Worm (Caenorhabditis elegans) whole organism, L1 larva: ENCODE results near the gene Y75B8A.44.

Experiments used
- ama-1 ChIP-seq: fragments of 150-350 bp; optimal IDR thresholded peaks from 2 replicates; lab custom pipeline; 2014
- elt-3 ChIP-seq, 6 experiments: fragments of 150-350 bp in 1 of 6; sonication (generic microtip); optimal IDR thresholded peaks; 2 replicates each; lab custom pipeline; 2017 to 2018; ENCODE audit warnings: missing biosample characterization in 6 of 6, missing genetic modification characterization in 6 of 6, inconsistent platforms in 1 of 6
- ets-5 ChIP-seq: fragments of 200-800 bp; sonication (Bioruptor generic); IDR thresholded peaks from 2 replicates; pipeline ENCODE4 v1.3.6; 2022; ENCODE audit warnings: missing genetic modification characterization, missing compliant biosample characterization
- fkh-4 ChIP-seq: sonication (generic microtip); optimal IDR thresholded peaks from 2 replicates; lab custom pipeline; 2016; ENCODE audit warnings: missing compliant biosample characterization, missing genetic modification characterization, borderline replicate concordance
- isw-1 ChIP-seq: fragments of 200-800 bp; sonication (Bioruptor generic); IDR thresholded peaks from 2 replicates; pipeline ENCODE4 v1.3.6; 2022; ENCODE audit warnings: missing genetic modification characterization, missing compliant biosample characterization
- lin-15B ChIP-seq: fragments of 150-350 bp; sonication (generic microtip); optimal IDR thresholded peaks from 3 replicates; lab custom pipeline; 2014; ENCODE audit warnings: missing biosample characterization, missing genetic modification characterization
- nhr-11 ChIP-seq: fragments of 150-350 bp; optimal IDR thresholded peaks from 2 replicates; lab custom pipeline; 2014; ENCODE audit warnings: missing biosample characterization, missing genetic modification characterization
- nhr-237 ChIP-seq: fragments of 150-350 bp; optimal IDR thresholded peaks from 2 replicates; lab custom pipeline; 2014; ENCODE audit warnings: missing biosample characterization, missing genetic modification characterization
- nhr-47 ChIP-seq: sonication (generic microtip); optimal IDR thresholded peaks from 2 replicates; lab custom pipeline; 2016; ENCODE audit warnings: mild to moderate bottlenecking, missing genetic modification characterization, moderate library complexity, missing compliant biosample characterization
- pqm-1 ChIP-seq: sonication (generic microtip); optimal IDR thresholded peaks from 3 replicates; lab custom pipeline; 2017; ENCODE audit warnings: missing biosample characterization, missing genetic modification characterization
- skn-1 ChIP-seq: fragments of 150-350 bp; optimal IDR thresholded peaks from 2 replicates; lab custom pipeline; 2014; ENCODE audit warnings: missing biosample characterization, missing genetic modification characterization
- snpc-4 ChIP-seq: fragments of 150-350 bp; optimal IDR thresholded peaks from 2 replicates; lab custom pipeline; 2014; ENCODE audit warnings: missing biosample characterization, missing genetic modification characterization
- ztf-11 ChIP-seq, 2 experiments: sonication (generic microtip); optimal IDR thresholded peaks; 2 replicates each; lab custom pipeline; 2016 to 2017; ENCODE audit warnings: missing genetic modification characterization in 2 of 2, missing biosample characterization in 1 of 2, missing compliant biosample characterization in 1 of 2

DNA sequence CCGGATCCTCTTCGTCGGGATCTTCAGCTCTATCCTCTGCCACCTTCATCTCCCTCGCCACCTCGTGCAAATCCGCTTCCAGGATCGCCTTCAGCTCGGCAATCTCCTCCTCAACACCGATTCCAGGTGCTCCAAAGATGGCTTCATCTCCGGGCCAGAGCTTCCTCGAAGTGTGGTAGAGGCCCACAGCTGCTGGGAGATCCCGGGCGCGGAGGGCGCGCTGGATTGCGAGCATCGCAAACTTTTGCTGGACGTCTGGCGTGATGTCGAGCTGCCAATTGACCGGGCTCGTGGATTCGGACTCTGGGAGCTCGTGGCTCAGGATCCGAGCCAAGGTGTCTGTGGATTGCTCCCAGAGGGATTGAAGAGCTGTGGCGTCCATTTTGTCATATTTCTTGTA, 51.3 kb downstream of the Y75B8A.44 start:
- TF ChIP-seq lin-15B (no peak), ets-5 (GFP tag; lab: Robert Waterston, UW) (no peak), snpc-4 (tag; lab: Kevin White, UChicago) (no peak), skn-1 (tag; lab: Kevin White, UChicago) (no peak), ama-1 (lab: Kevin White, UChicago) (no peak), nhr-237 (tag; lab: Kevin White, UChicago) (no peak), nhr-47 (tag; lab: Kevin White, UChicago) (no peak), ztf-11 (tag; optimal IDR thresholded peaks at IDR 0.05; lab: Kevin White, UChicago) (no peak), elt-3 (tag; optimal IDR thresholded peaks at IDR 0.05; lab: Kevin White, UChicago) (no peak), pqm-1 (tag; lab: Kevin White, UChicago) (no peak), fkh-4 (tag; lab: Kevin White, UChicago) (no peak), nhr-11 (no peak), isw-1 (GFP tag; lab: Robert Waterston, UW) (no peak)
